Fruit fly (Drosophila melanogaster): ENCODE measurements around the gene Nepl11.
A peak's percentile ranks its signal among the peaks of the same experiment; 100 is the strongest.

Gene Nepl11

dm6 chr3R:4246578-4247070, 48.0 kb downstream of the Nepl11 start, which contains the start of gene TwdlF:
Gene TwdlF (plus strand): TSS chr3R:4247020.
- TF ChIP-seq spab (GFP tag; optimal IDR thresholded peaks at IDR 0.05) (no peak), CG3032 (tag; optimal IDR thresholded peaks at IDR 0.05) (no peak), eg (GFP tag; IDR thresholded peaks at IDR 0.05) (no peak), vri (GFP tag; optimal IDR thresholded peaks at IDR 0.05) (no peak), Lpt (GFP tag; optimal IDR thresholded peaks at IDR 0.05) (no peak), Eip78C (GFP tag) (no peak)

- TF ChIP-seq Eip93F (GFP tag; optimal IDR thresholded peaks at IDR 0.05) = no peak
- TF ChIP-seq CG6854 (GFP tag; optimal IDR thresholded peaks at IDR 0.05) = no peak
- no peak for TF ChIP-seq Gug (GFP tag; IDR thresholded peaks at IDR 0.05)
- peak; percentile 20 for TF ChIP-seq CG31627 (GFP tag; optimal IDR thresholded peaks at IDR 0.05)
- TF ChIP-seq Sox14 (GFP tag; optimal IDR thresholded peaks at IDR 0.05) = no peak
- TF ChIP-seq spab (GFP tag; optimal IDR thresholded peaks at IDR 0.05) = no peak
- TF ChIP-seq fkh (GFP tag; optimal IDR thresholded peaks at IDR 0.05) = no peak
- TF ChIP-seq Lpt (GFP tag; optimal IDR thresholded peaks at IDR 0.05) = no peak
- TF ChIP-seq CG7368 (GFP tag; optimal IDR thresholded peaks at IDR 0.05) = no peak
- TF ChIP-seq CG6792 (GFP tag; optimal IDR thresholded peaks at IDR 0.05) = peak; percentile 35
- no peak for TF ChIP-seq CG6163 (GFP tag; IDR thresholded peaks at IDR 0.05)
- peak; percentile 14 for TF ChIP-seq Ets21C (GFP tag; optimal IDR thresholded peaks at IDR 0.05)
- peak; percentile 58 for TF ChIP-seq topi (GFP tag; optimal IDR thresholded peaks at IDR 0.05)
- TF ChIP-seq Sox102F (GFP tag; optimal IDR thresholded peaks at IDR 0.05) = peak; percentile 28
- TF ChIP-seq CG10669 (GFP tag; optimal IDR thresholded peaks at IDR 0.05) = peak; percentile 32
- TF ChIP-seq pdm3 (GFP tag; optimal IDR thresholded peaks at IDR 0.05) = peak; percentile 54
- TF ChIP-seq CG15336 (GFP tag; IDR thresholded peaks at IDR 0.05) = no peak
- no peak for TF ChIP-seq Blimp-1 (GFP tag; optimal IDR thresholded peaks at IDR 0.05)
- TF ChIP-seq Hr39 (GFP tag; optimal IDR thresholded peaks at IDR 0.05) = peak; percentile 46
- peak; percentile 38 for TF ChIP-seq CG34406 (GFP tag; optimal IDR thresholded peaks at IDR 0.05)
- no peak for TF ChIP-seq CG11294 (GFP tag; IDR thresholded peaks at IDR 0.05)
- TF ChIP-seq Smox (GFP tag; optimal IDR thresholded peaks at IDR 0.05) = peak; percentile 39
- peak; percentile 84 for TF ChIP-seq Eip78C (GFP tag)
- TF ChIP-seq OdsH (GFP tag; optimal IDR thresholded peaks at IDR 0.05) = peak; percentile 42
- TF ChIP-seq svp (GFP tag) = peak; percentile 66
- peak; percentile 15 for TF ChIP-seq achi (GFP tag; optimal IDR thresholded peaks at IDR 0.05)
- peak; percentile 4 for TF ChIP-seq CG11762 (GFP tag; optimal IDR thresholded peaks at IDR 0.05; ENCODE audit: insufficient read depth)
- TF ChIP-seq CG3919 (GFP tag; optimal IDR thresholded peaks at IDR 0.05) = peak; percentile 11
- TF ChIP-seq CG6276 (GFP tag; optimal IDR thresholded peaks at IDR 0.05) = no peak
- peak; percentile 65 for TF ChIP-seq esn (GFP tag; optimal IDR thresholded peaks at IDR 0.05)
- no peak for TF ChIP-seq fd85E (GFP tag; optimal IDR thresholded peaks at IDR 0.05)
- peak; percentile 40 for TF ChIP-seq vri (GFP tag; optimal IDR thresholded peaks at IDR 0.05)
- TF ChIP-seq fd59A (GFP tag; optimal IDR thresholded peaks at IDR 0.05) = no peak
- TF ChIP-seq CG3032 (tag; optimal IDR thresholded peaks at IDR 0.05) = no peak
- no peak for TF ChIP-seq salr (GFP tag; optimal IDR thresholded peaks at IDR 0.05)
- TF ChIP-seq CG10631 (GFP tag; optimal IDR thresholded peaks at IDR 0.05) = peak; percentile 18
- TF ChIP-seq acj6 (GFP tag; optimal IDR thresholded peaks at IDR 0.05) = peak; percentile 19
- no peak for TF ChIP-seq CG32006 (GFP tag; optimal IDR thresholded peaks at IDR 0.05)
- peak; percentile 25 for TF ChIP-seq CG8319 (GFP tag; optimal IDR thresholded peaks at IDR 0.05)
- TF ChIP-seq CG8119 (GFP tag; IDR thresholded peaks at IDR 0.05) = no peak
- no peak for TF ChIP-seq eg (GFP tag; IDR thresholded peaks at IDR 0.05)
- TF ChIP-seq net (GFP tag; optimal IDR thresholded peaks at IDR 0.05) = peak; percentile 10
- no peak for TF ChIP-seq Hr38 (GFP tag; optimal IDR thresholded peaks at IDR 0.05)
- TF ChIP-seq CG11902 (GFP tag; optimal IDR thresholded peaks at IDR 0.05) = peak; percentile 9
- no peak for TF ChIP-seq dac (GFP tag; optimal IDR thresholded peaks at IDR 0.05)
- TF ChIP-seq lz (GFP tag; optimal IDR thresholded peaks at IDR 0.05) = peak; percentile 38
- no peak for TF ChIP-seq Sox15 (GFP tag; optimal IDR thresholded peaks at IDR 0.05)
- peak; percentile 3 for TF ChIP-seq Eip75B (GFP tag; optimal IDR thresholded peaks at IDR 0.05)
These were observed 51.3 kb downstream of the Nepl11 start, which contains the start of gene CG34305 for dm6 chr3R:4243096-4243940. Gene CG34305 (minus strand): TSS chr3R:4243146.
